Worm (Caenorhabditis elegans) whole organism, L4 larva: ENCODE measurements around the gene T10G3.3.
A peak's percentile ranks its signal among the peaks of the same experiment; 100 is the strongest.

ENCODE experiments used
- R02D3.7 ChIP-seq: fragments of 150-350 bp; sonication (generic microtip); optimal IDR thresholded peaks from 3 replicates; lab custom pipeline; 2014; ENCODE audit warnings: missing biosample characterization, missing genetic modification characterization
- T20F7.1 ChIP-seq: fragments of 200-800 bp; sonication (Bioruptor generic); optimal IDR thresholded peaks from 2 replicates; lab custom pipeline; 2018; ENCODE audit warnings: mild to moderate bottlenecking, missing genetic modification characterization, missing compliant biosample characterization
- T26A8.4 ChIP-seq: fragments of 200-800 bp; sonication (Bioruptor generic); IDR thresholded peaks from 2 replicates; pipeline ENCODE4 v1.3.6; 2022; ENCODE audit warnings: missing genetic modification characterization, missing compliant biosample characterization
- Y75B8A.6 ChIP-seq: fragments of 200-800 bp; sonication (Bioruptor generic); IDR thresholded peaks from 2 replicates; pipeline ENCODE4 v1.3.6; 2022; ENCODE audit warnings: missing genetic modification reagents, missing genetic modification characterization, missing compliant biosample characterization
- aha-1 ChIP-seq: fragments of 150-350 bp; peaks from one replicate; lab custom pipeline; 2014; ENCODE audit warnings: missing biosample characterization, missing genetic modification characterization
- ama-1 ChIP-seq: fragments of 150-350 bp; optimal IDR thresholded peaks from 2 replicates; lab custom pipeline; 2014; ENCODE audit warnings: inconsistent platforms, mixed read lengths
- ceh-20 ChIP-seq: fragments of 200-800 bp; sonication (Bioruptor generic); IDR thresholded peaks from 2 replicates; pipeline ENCODE4 v1.3.6; 2022; ENCODE audit warnings: missing genetic modification reagents, missing genetic modification characterization, missing compliant biosample characterization
- ceh-62 ChIP-seq: sonication (generic microtip); optimal IDR thresholded peaks from 2 replicates; lab custom pipeline; 2017; ENCODE audit warnings: missing biosample characterization, missing genetic modification characterization
- ces-1 ChIP-seq: fragments of 150-350 bp; sonication (generic microtip); optimal IDR thresholded peaks from 4 replicates; lab custom pipeline; 2014; ENCODE audit warnings: missing biosample characterization, missing genetic modification reagents, missing genetic modification characterization
- cey-2 ChIP-seq: sonication (generic microtip); optimal IDR thresholded peaks from 3 replicates; lab custom pipeline; 2017; ENCODE audit warnings: missing genetic modification characterization, mild to moderate bottlenecking, missing compliant biosample characterization, antibody characterized with exemption, borderline replicate concordance; ENCODE audit not compliant: insufficient read depth
- daf-12 ChIP-seq: fragments of 150-350 bp; optimal IDR thresholded peaks from 2 replicates; lab custom pipeline; 2014; ENCODE audit warnings: missing biosample characterization, missing genetic modification reagents, missing genetic modification characterization
- daf-16 ChIP-seq, 3 experiments: sonication (generic microtip); optimal IDR thresholded peaks; 2 replicates each; lab custom pipeline; 2016 to 2017; ENCODE audit warnings: missing genetic modification characterization in 3 of 3, missing genetic modification reagents in 3 of 3, mild to moderate bottlenecking in 2 of 3, missing compliant biosample characterization in 2 of 3, missing biosample characterization in 1 of 3, moderate library complexity in 1 of 3
- dmd-6 ChIP-seq: fragments of 200-800 bp; sonication (Bioruptor generic); IDR thresholded peaks from 2 replicates; pipeline ENCODE4 v1.3.6; 2022; ENCODE audit warnings: missing genetic modification reagents, missing genetic modification characterization, missing compliant biosample characterization
- dpl-1 ChIP-seq: fragments of 150-350 bp; optimal IDR thresholded peaks from 2 replicates; lab custom pipeline; 2014; ENCODE audit warnings: missing biosample characterization, missing genetic modification reagents, missing genetic modification characterization
- dve-1 ChIP-seq: sonication (generic microtip); optimal IDR thresholded peaks from 2 replicates; lab custom pipeline; 2017; ENCODE audit warnings: antibody characterized with exemption, mild to moderate bottlenecking, missing genetic modification characterization, missing compliant biosample characterization; ENCODE audit not compliant: insufficient read depth
- egl-27 ChIP-seq: sonication (generic microtip); optimal IDR thresholded peaks from 3 replicates; lab custom pipeline; 2017; ENCODE audit warnings: missing biosample characterization, missing genetic modification reagents, missing genetic modification characterization
- fkh-10 ChIP-seq: fragments of 150-350 bp; optimal IDR thresholded peaks from 2 replicates; lab custom pipeline; 2014; ENCODE audit warnings: missing biosample characterization, missing genetic modification reagents, missing genetic modification characterization
- fos-1 ChIP-seq: fragments of 150-350 bp; optimal IDR thresholded peaks from 2 replicates; lab custom pipeline; 2014; ENCODE audit warnings: missing biosample characterization, missing genetic modification characterization
- hif-1 ChIP-seq, 2 experiments: sonication (generic microtip); optimal IDR thresholded peaks; 2 replicates each; lab custom pipeline; 2016 to 2017; ENCODE audit warnings: missing compliant biosample characterization in 2 of 2, missing genetic modification characterization in 2 of 2, missing genetic modification reagents in 2 of 2, missing genotype in 2 of 2, mild to moderate bottlenecking in 1 of 2
- hlh-11 ChIP-seq: fragments of 200-800 bp; sonication (Bioruptor generic); optimal IDR thresholded peaks from 2 replicates; lab custom pipeline; 2018; ENCODE audit warnings: mild to moderate bottlenecking, missing genetic modification characterization, missing compliant biosample characterization
- jun-1 ChIP-seq: fragments of 150-350 bp; optimal IDR thresholded peaks from 2 replicates; lab custom pipeline; 2014; ENCODE audit warnings: missing biosample characterization, missing genetic modification reagents, missing genetic modification characterization
- lim-7 ChIP-seq: fragments of 200-800 bp; sonication (Bioruptor generic); IDR thresholded peaks from 2 replicates; pipeline ENCODE4 v1.3.6; 2022; ENCODE audit warnings: missing genetic modification characterization, missing compliant biosample characterization
- lin-1 ChIP-seq: fragments of 200-800 bp; sonication (Bioruptor generic); IDR thresholded peaks from 2 replicates; pipeline ENCODE4 v1.3.6; 2022; ENCODE audit warnings: missing genetic modification reagents, missing genetic modification characterization, missing compliant biosample characterization
- lin-13 ChIP-seq: fragments of 150-350 bp; optimal IDR thresholded peaks from 2 replicates; lab custom pipeline; 2014; ENCODE audit warnings: missing biosample characterization, missing genetic modification reagents, missing genetic modification characterization
- lin-29 ChIP-seq: fragments of 200-800 bp; sonication (Bioruptor generic); IDR thresholded peaks from 2 replicates; pipeline ENCODE4 v1.3.6; 2022; ENCODE audit warnings: missing genetic modification reagents, missing genetic modification characterization, missing compliant biosample characterization
- lin-38 ChIP-seq: fragments of 200-800 bp; sonication (Bioruptor generic); IDR thresholded peaks from 2 replicates; pipeline ENCODE4 v1.3.6; 2022; ENCODE audit warnings: missing genetic modification reagents, missing genetic modification characterization, missing compliant biosample characterization
- lsy-2 ChIP-seq, 2 experiments: fragments of 150-350 bp in 1 of 2; sonication (generic microtip) in 1 of 2; optimal IDR thresholded peaks; 2 replicates each; lab custom pipeline; 2014 to 2017; ENCODE audit warnings: missing biosample characterization in 2 of 2, missing genetic modification characterization in 2 of 2
- madf-5 ChIP-seq, 2 experiments: fragments of 200-800 bp; sonication (Bioruptor generic); IDR thresholded peaks; 2 replicates each; pipeline ENCODE4 v1.3.6; 2022; ENCODE audit warnings: missing compliant biosample characterization in 2 of 2, missing genetic modification characterization in 2 of 2
- mep-1 ChIP-seq: fragments of 150-350 bp; sonication (generic microtip); optimal IDR thresholded peaks from 3 replicates; lab custom pipeline; 2014; ENCODE audit warnings: missing biosample characterization, missing genetic modification characterization
- mes-2 ChIP-seq: sonication (generic microtip); optimal IDR thresholded peaks from 2 replicates; lab custom pipeline; 2016; ENCODE audit warnings: missing genotype, mild to moderate bottlenecking, missing genetic modification characterization, missing compliant biosample characterization; ENCODE audit not compliant: poor library complexity, severe bottlenecking
- mxl-3 ChIP-seq: fragments of 200-800 bp; sonication (Bioruptor generic); optimal IDR thresholded peaks from 2 replicates; lab custom pipeline; 2018; ENCODE audit warnings: mild to moderate bottlenecking, missing genetic modification characterization, missing compliant biosample characterization
- nhr-111 ChIP-seq: fragments of 200-800 bp; sonication (Bioruptor generic); optimal IDR thresholded peaks from 2 replicates; lab custom pipeline; 2018; ENCODE audit warnings: mild to moderate bottlenecking, missing genetic modification characterization, missing compliant biosample characterization
- nhr-28 ChIP-seq: fragments of 150-350 bp; optimal IDR thresholded peaks from 2 replicates; lab custom pipeline; 2014; ENCODE audit warnings: missing biosample characterization, missing genetic modification characterization
- nhr-76 ChIP-seq: fragments of 150-350 bp; optimal IDR thresholded peaks from 2 replicates; lab custom pipeline; 2014; ENCODE audit warnings: missing biosample characterization, missing genetic modification characterization
- pha-4 ChIP-seq, 2 experiments: fragments of 150-350 bp in 1 of 2; fragments of 200-800 bp in 1 of 2; sonication (Bioruptor generic) in 1 of 2; IDR thresholded peaks in 1 of 2; optimal IDR thresholded peaks in 1 of 2; 2 replicates each; pipeline versions ENCODE4 v1.3.6 to Lab custom; 2014 to 2022; ENCODE audit warnings: missing genetic modification characterization in 2 of 2, missing genetic modification reagents in 2 of 2, missing biosample characterization in 1 of 2, missing compliant biosample characterization in 1 of 2
- pqm-1 ChIP-seq: sonication (generic microtip); optimal IDR thresholded peaks from 2 replicates; lab custom pipeline; 2017; ENCODE audit warnings: missing biosample characterization, missing genetic modification characterization
- rbr-2 ChIP-seq: sonication (generic microtip); optimal IDR thresholded peaks from 2 replicates; lab custom pipeline; 2016; ENCODE audit warnings: missing genotype, missing genetic modification characterization, missing compliant biosample characterization
- set-16 ChIP-seq: fragments of 200-800 bp; sonication (Bioruptor generic); IDR thresholded peaks from 2 replicates; pipeline ENCODE4 v1.3.6; 2022; ENCODE audit warnings: missing genetic modification reagents, missing genetic modification characterization, missing compliant biosample characterization
- skn-1 ChIP-seq: fragments of 150-350 bp; optimal IDR thresholded peaks from 2 replicates; lab custom pipeline; 2014; ENCODE audit warnings: missing biosample characterization, missing genetic modification characterization
- spr-3 ChIP-seq: fragments of 200-800 bp; sonication (Bioruptor generic); optimal IDR thresholded peaks from 2 replicates; lab custom pipeline; 2018; ENCODE audit warnings: mild to moderate bottlenecking, missing genetic modification characterization, missing compliant biosample characterization
- tag-97 ChIP-seq: fragments of 200-800 bp; sonication (Bioruptor generic); IDR thresholded peaks from 2 replicates; pipeline ENCODE4 v1.3.6; 2022; ENCODE audit warnings: missing genetic modification characterization, missing compliant biosample characterization
- unc-39 ChIP-seq: sonication (generic microtip); optimal IDR thresholded peaks from 2 replicates; lab custom pipeline; 2017; ENCODE audit warnings: missing biosample characterization, missing genetic modification characterization
- zag-1 ChIP-seq: fragments of 150-350 bp; optimal IDR thresholded peaks from 2 replicates; lab custom pipeline; 2014; ENCODE audit warnings: missing biosample characterization, missing genetic modification characterization
- zip-11 ChIP-seq: fragments of 200-800 bp; sonication (Bioruptor generic); IDR thresholded peaks from 2 replicates; pipeline ENCODE4 v1.3.6; 2022; ENCODE audit warnings: missing genetic modification characterization, missing compliant biosample characterization
- zip-2 ChIP-seq: fragments of 150-350 bp; optimal IDR thresholded peaks from 2 replicates; lab custom pipeline; 2014; ENCODE audit warnings: missing biosample characterization, missing genetic modification characterization
- ztf-11 ChIP-seq: fragments of 150-350 bp; optimal IDR thresholded peaks from 2 replicates; lab custom pipeline; 2014; ENCODE audit warnings: missing biosample characterization, missing genetic modification characterization
- ztf-7 ChIP-seq: fragments of 150-350 bp; optimal IDR thresholded peaks from 2 replicates; lab custom pipeline; 2014; ENCODE audit warnings: missing biosample characterization, missing genetic modification characterization

T10G3.3 gene

DNA sequence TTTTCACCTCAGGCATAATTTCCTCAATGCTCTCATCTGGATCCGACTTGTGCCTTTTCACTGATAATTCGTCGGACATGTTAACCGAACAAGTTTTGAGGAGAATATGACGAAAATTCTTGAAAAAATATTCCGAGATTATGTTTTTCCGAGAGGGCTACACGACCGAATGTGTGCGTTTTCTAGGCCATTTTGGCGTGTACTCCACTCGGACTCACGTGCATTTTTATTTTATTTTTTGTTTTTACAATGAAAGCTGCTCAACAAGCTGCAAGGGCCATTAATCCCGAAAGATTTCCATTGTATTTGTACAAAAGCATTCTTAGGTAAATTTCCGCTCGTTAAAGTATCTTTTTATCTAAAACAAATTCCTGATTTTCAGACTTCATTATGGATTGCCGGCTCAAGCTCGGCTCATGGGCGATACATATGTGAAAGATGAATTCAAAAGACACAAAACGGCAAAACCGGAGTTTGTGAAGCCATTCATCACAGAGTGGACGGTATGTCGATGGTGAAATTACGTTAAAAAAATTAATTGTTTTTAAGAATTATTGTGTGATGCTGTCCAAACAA lies 21.7 kb downstream of the T10G3.3 start, which contains the start of the genes F25H9.6 and F25H9.7 (continued):
- peak; percentile 100 for TF ChIP-seq mes-2 (tag; lab: Kevin White, UChicago)
- no peak for TF ChIP-seq daf-12 (tag; lab: Kevin White, UChicago)
- TF ChIP-seq fkh-10 = no peak
- TF ChIP-seq lin-29 (GFP tag; lab: Robert Waterston, UW) = no peak
- TF ChIP-seq hif-1 (tag; optimal IDR thresholded peaks at IDR 0.05; lab: Kevin White, UChicago) = peak; percentile 2 to 96
- TF ChIP-seq T26A8.4 (GFP tag; lab: Robert Waterston, UW) = peak; percentile 84
- peak; percentile 45 for TF ChIP-seq nhr-111 (GFP tag; lab: Kevin White, UChicago)
- peak; percentile 81 for TF ChIP-seq rbr-2 (tag; lab: Kevin White, UChicago)
- TF ChIP-seq lim-7 (GFP tag; lab: Robert Waterston, UW) = no peak
- peak in 1 of 2 experiments; percentile 90 for TF ChIP-seq lsy-2 (tag; optimal IDR thresholded peaks at IDR 0.05; lab: Kevin White, UChicago)
- TF ChIP-seq dmd-6 (GFP tag; lab: Robert Waterston, UW) = peak; percentile 93
- peak; percentile 78 for TF ChIP-seq T20F7.1 (GFP tag; lab: Kevin White, UChicago)
- TF ChIP-seq ama-1 (lab: Kevin White, UChicago) = no peak
- TF ChIP-seq madf-5 (GFP tag; IDR thresholded peaks at IDR 0.05; lab: Robert Waterston, UW) = peak in 1 of 2 experiments; percentile 40; a peak in 1 of 4 replicates
- TF ChIP-seq zip-11 (GFP tag; lab: Robert Waterston, UW) = no peak
- no peak for TF ChIP-seq egl-27

DNA sequence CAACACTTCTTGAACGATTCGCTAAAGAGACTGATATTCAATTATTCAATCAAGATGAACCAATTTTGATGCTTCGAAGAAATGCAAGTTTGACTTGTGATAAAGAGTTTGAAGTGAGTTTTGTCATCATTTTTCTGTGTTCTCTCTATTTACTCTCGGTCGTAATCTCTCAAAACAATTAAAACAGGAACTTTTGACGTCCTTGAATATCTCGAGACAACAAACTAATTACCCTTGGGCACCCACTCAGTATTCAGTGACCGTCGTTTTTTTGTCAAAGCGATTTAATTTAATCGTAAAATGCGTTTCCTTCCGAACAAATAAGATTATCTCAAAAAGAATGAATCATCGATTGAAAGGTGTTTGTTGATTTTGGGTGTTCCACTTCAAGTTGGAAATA lies 25.9 kb downstream of the T10G3.3 start:
- TF ChIP-seq skn-1 = no peak
- no peak for TF ChIP-seq nhr-76 (tag; lab: Kevin White, UChicago)
- no peak for TF ChIP-seq tag-97 (GFP tag; lab: Robert Waterston, UW)
- TF ChIP-seq R02D3.7 (tag; lab: Kevin White, UChicago) = no peak
- TF ChIP-seq aha-1 (tag; lab: Kevin White, UChicago) = peak; percentile 54
- TF ChIP-seq ces-1 = peak; percentile 18
- TF ChIP-seq spr-3 (GFP tag; lab: Kevin White, UChicago) = no peak
- no peak for TF ChIP-seq lin-38 (GFP tag; lab: Robert Waterston, UW)
- no peak for TF ChIP-seq daf-16 (GFP tag; optimal IDR thresholded peaks at IDR 0.05; lab: Kevin White, UChicago)
- peak; percentile 4 for TF ChIP-seq daf-16 (tag; optimal IDR thresholded peaks at IDR 0.05; lab: Kevin White, UChicago)
- TF ChIP-seq zag-1 (tag; lab: Kevin White, UChicago) = no peak
- TF ChIP-seq ztf-11 = no peak
- no peak for TF ChIP-seq zip-2
- no peak for TF ChIP-seq mxl-3 (GFP tag; lab: Kevin White, UChicago)
- TF ChIP-seq dmd-6 (GFP tag; lab: Robert Waterston, UW) = no peak
- TF ChIP-seq lin-1 (GFP tag; lab: Robert Waterston, UW) = no peak
- peak; percentile 27 for TF ChIP-seq mep-1 (tag; lab: Kevin White, UChicago)
- no peak for TF ChIP-seq ztf-7 (tag; lab: Kevin White, UChicago)
- TF ChIP-seq dpl-1 = no peak
- no peak for TF ChIP-seq unc-39 (tag; lab: Kevin White, UChicago)
- TF ChIP-seq fos-1 = no peak
- TF ChIP-seq, all 104 proteins: peak for 4

DNA sequence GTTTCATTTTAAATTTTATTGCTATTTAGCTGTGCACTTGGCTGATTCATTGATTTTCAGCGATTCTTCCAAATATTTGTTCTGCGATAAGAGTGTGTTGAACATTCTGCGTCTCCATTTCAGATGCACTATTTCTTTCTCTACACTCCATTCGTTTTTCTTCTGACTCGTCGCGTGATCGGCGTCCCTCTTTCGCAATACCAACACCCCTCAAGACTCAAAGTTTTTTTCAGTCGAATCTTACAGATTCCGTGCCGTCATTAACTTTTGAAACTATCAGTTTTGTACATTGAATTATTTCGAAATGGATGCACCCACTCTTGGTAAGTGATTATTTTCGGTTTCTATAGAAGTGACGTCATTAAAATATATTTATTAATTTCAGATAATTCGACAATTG lies 27.0 kb downstream of the T10G3.3 start, which contains the start of gene frm-10:
Gene frm-10, plus strand, starts transcription at position 234 of the 400 bp plus-strand sequence.
- TF ChIP-seq lsy-2 (tag; optimal IDR thresholded peaks at IDR 0.05; lab: Kevin White, UChicago) (peak; percentile 55 to 67), pqm-1 (tag; lab: Kevin White, UChicago) (peak; percentile 82), ceh-62 (tag; lab: Kevin White, UChicago) (no peak), ztf-7 (tag; lab: Kevin White, UChicago) (peak; percentile 49), cey-2 (tag; lab: Kevin White, UChicago) (no peak), ceh-20 (GFP tag; lab: Robert Waterston, UW) (peak; percentile 42; the same call in 1 of the 2 replicates), lin-1 (GFP tag; lab: Robert Waterston, UW) (peak; percentile 69; the same call in 1 of the 2 replicates), nhr-28 (tag; lab: Kevin White, UChicago) (peak; percentile 94), pha-4 (GFP tag; IDR thresholded peaks at IDR 0.05; lab: Robert Waterston, UW) (peak; percentile 55; the same call in 1 of the 2 replicates), pha-4 (tag; optimal IDR thresholded peaks at IDR 0.05; lab: Kevin White, UChicago) (peak; percentile 88), hlh-11 (tag; lab: Kevin White, UChicago) (peak; percentile 92), set-16 (no peak), ztf-11 (no peak), dve-1 (peak; percentile 93), T26A8.4 (GFP tag; lab: Robert Waterston, UW) (peak; percentile 37; the same call in 1 of the 2 replicates), lin-13 (GFP tag; lab: Kevin White, UChicago) (peak; percentile 58), madf-5 (GFP tag; IDR thresholded peaks at IDR 0.05; lab: Robert Waterston, UW) (no peak), Y75B8A.6 (GFP tag; lab: Robert Waterston, UW) (0 out of 2 replicates have a peak, but pooled peaks have one; percentile 31), mep-1 (tag; lab: Kevin White, UChicago) (peak; percentile 83), jun-1 (tag; lab: Kevin White, UChicago) (peak; percentile 28)
